Fruit fly (Drosophila melanogaster) whole organism, embryonic: ENCODE results near the gene CG31743.
A peak's percentile ranks its signal among the peaks of the same experiment; 100 is the strongest.

Experiments
- Blimp-1 ChIP-seq: fragments of 200-800 bp; sonication (Bioruptor generic); optimal IDR thresholded peaks from 3 replicates; lab custom pipeline; 2018; ENCODE audit warnings: missing biosample characterization, missing genetic modification characterization, mild to moderate bottlenecking, moderate library complexity, missing genetic modification reagents
- CG14441 ChIP-seq: fragments of 200-800 bp; sonication (Bioruptor generic); IDR thresholded peaks from 2 replicates; pipeline ENCODE4 v1.3.6; 2022; ENCODE audit warnings: missing biosample characterization, missing genetic modification characterization
- Dll ChIP-seq: fragments of 200-800 bp; sonication (Bioruptor generic); IDR thresholded peaks from 4 replicates; pipeline ENCODE4 v1.3.6; 2022; ENCODE audit warnings: missing biosample characterization, missing genetic modification characterization; ENCODE audit not compliant: partially characterized antibody
- Fer3 ChIP-seq: fragments of 200-800 bp; sonication (Bioruptor generic); optimal IDR thresholded peaks from 2 replicates; lab custom pipeline; 2018; ENCODE audit warnings: missing biosample characterization, mild to moderate bottlenecking, missing genetic modification characterization, moderate library complexity
- Gug ChIP-seq: fragments of 200-800 bp; sonication (Bioruptor generic); IDR thresholded peaks from 4 replicates; pipeline ENCODE4 v1.3.6; 2022; ENCODE audit warnings: missing biosample characterization, missing genetic modification characterization
- Hmr ChIP-seq: fragments of 200-800 bp; sonication (Bioruptor generic); optimal IDR thresholded peaks from 3 replicates; lab custom pipeline; 2017; ENCODE audit warnings: mild to moderate bottlenecking, missing biosample characterization, missing genetic modification reagents, missing genetic modification characterization
- Poxn ChIP-seq: fragments of 200-800 bp; sonication (Bioruptor generic); IDR thresholded peaks from 2 replicates; pipeline ENCODE4 v1.3.6; 2022; ENCODE audit warnings: missing biosample characterization, missing genetic modification characterization
- dm ChIP-seq: fragments of 200-800 bp; sonication (Bioruptor generic); optimal IDR thresholded peaks from 3 replicates; lab custom pipeline; 2016; ENCODE audit warnings: missing biosample characterization, missing genetic modification characterization
- dysf ChIP-seq: fragments of 200-800 bp; sonication (Bioruptor generic); IDR thresholded peaks from 3 replicates; pipeline ENCODE4 v1.3.6; 2022; ENCODE audit warnings: missing biosample characterization, missing genetic modification characterization
- esg ChIP-seq: fragments of 200-800 bp; sonication (Bioruptor generic); conservative IDR thresholded peaks from 2 replicates; pipeline ENCODE4 v1.3.6; 2022; ENCODE audit warnings: missing biosample characterization, missing genetic modification characterization
- fd3F ChIP-seq: fragments of 200-800 bp; sonication (Bioruptor generic); optimal IDR thresholded peaks from 2 replicates; lab custom pipeline; 2018; ENCODE audit warnings: missing biosample characterization, mild to moderate bottlenecking, missing genetic modification characterization, moderate library complexity

The CG31743 gene

dm6 chr2L:16921825-16922224 lies 42.5 kb downstream of the CG31743 start (continued):
- TF ChIP-seq Hmr (GFP tag; lab: Kevin White, UChicago) (peak; percentile 38), CG14441 (GFP tag; lab: Robert Waterston, UW) (no peak), Fer3 (tag; lab: Kevin White, UChicago) (peak; percentile 19), Dll (GFP tag; lab: Robert Waterston, UW) (no peak), dm (GFP tag; lab: Kevin White, UChicago) (no peak), Blimp-1 (GFP tag; lab: Kevin White, UChicago) (no peak), esg (0 out of 2 replicates have a peak, but pooled peaks have one; percentile 5), dysf (GFP tag; lab: Robert Waterston, UW) (peak; percentile 42; the same call in 1 of the 3 replicates), Gug (GFP tag; lab: Robert Waterston, UW) (no peak), fd3F (GFP tag; lab: Kevin White, UChicago) (no peak), Poxn (GFP tag; lab: Robert Waterston, UW) (no peak)
- TF ChIP-seq, all 482 proteins: peak for 14
